Fruit fly (Drosophila melanogaster): ENCODE measurements around the gene Hrb87F.

The Hrb87F gene

DNA sequence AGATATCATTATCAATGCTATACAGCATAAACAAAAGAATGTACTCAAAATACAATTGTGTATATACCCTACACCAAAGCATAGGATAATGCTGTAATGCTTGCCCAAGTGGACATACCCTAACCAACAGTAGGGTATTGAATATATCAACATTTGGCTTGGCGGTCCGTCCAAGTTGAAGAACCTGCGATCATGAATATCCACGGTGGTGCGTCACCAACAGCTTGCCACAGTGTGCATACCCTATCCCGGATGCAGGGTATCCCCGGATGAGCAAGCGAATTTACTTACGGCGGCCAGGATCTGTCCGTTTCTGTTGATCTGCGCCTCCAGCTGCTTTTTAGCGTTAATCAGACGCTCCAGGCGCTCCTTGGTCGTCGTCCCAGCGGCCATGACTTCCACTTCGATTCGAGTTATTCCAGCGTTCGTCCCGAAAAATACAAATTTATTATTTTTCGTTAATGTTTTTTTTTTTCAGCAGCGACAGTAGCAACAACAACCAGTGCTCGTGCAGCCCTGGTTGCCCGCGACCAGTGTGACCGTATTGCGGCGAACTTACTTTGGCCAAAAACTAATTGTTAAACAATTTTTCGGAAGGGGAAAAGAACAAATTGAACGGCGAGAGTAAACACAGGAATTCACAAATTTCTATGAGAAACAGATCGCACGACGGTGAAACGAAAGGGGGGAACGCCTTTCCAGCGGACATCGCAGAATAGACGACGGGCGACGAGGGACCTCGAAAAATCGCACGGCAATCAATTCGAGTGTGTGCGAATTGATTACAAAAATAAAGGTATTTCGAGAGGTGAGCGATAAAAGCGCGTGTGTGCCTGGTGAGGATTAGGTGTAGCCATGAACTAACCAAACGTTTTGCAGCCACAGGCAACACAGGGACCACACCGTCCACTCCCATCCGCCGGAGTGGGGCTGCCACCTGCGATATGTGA lies 16.1 kb upstream of the Hrb87F start, which contains the start of the genes Lkb1 and CG9588 (continued):
- TF ChIP-seq trh (GFP tag; optimal IDR thresholded peaks at IDR 0.05) = peak; percentile 56
- TF ChIP-seq CG17359 (tag; optimal IDR thresholded peaks at IDR 0.05) = peak; percentile 59
- TF ChIP-seq H15 (GFP tag; IDR thresholded peaks at IDR 0.05) = peak; percentile 70
- TF ChIP-seq CHES-1-like (GFP tag; optimal IDR thresholded peaks at IDR 0.05) = peak; percentile 46
- peak; percentile 56 for TF ChIP-seq Gsc (GFP tag; IDR thresholded peaks at IDR 0.05)
- peak; percentile 61 for TF ChIP-seq lab (GFP tag; optimal IDR thresholded peaks at IDR 0.05)
- peak; percentile 70 for TF ChIP-seq gsb (GFP tag; IDR thresholded peaks at IDR 0.05)
- TF ChIP-seq HmgZ (tag; optimal IDR thresholded peaks at IDR 0.05) = no peak
- TF ChIP-seq CG17612 (GFP tag; IDR thresholded peaks at IDR 0.05) = peak; percentile 47; the same call in 1 of the 2 replicates
- TF ChIP-seq gce (GFP tag; IDR thresholded peaks at IDR 0.05) = no peak
- peak; percentile 58 for TF ChIP-seq trem (tag; optimal IDR thresholded peaks at IDR 0.05)
- TF ChIP-seq HLH4C (GFP tag; IDR thresholded peaks at IDR 0.05; ENCODE audit: partially characterized antibody) = no peak
- TF ChIP-seq Dfd (GFP tag; optimal IDR thresholded peaks at IDR 0.05) = no peak
- peak; percentile 42 for TF ChIP-seq pnt (GFP tag; optimal IDR thresholded peaks at IDR 0.05)
- peak; percentile 66 for TF ChIP-seq CG9609 (GFP tag; optimal IDR thresholded peaks at IDR 0.05)
- TF ChIP-seq CG15514 (GFP tag; optimal IDR thresholded peaks at IDR 0.05) = peak; percentile 59
- TF ChIP-seq fd102C (GFP tag; optimal IDR thresholded peaks at IDR 0.05) = no peak
- no peak for TF ChIP-seq scrt (GFP tag; optimal IDR thresholded peaks at IDR 0.05)
- peak; percentile 34 to 46 for TF ChIP-seq bsh (GFP tag; optimal IDR thresholded peaks at IDR 0.05)
- TF ChIP-seq CG7839 (tag; optimal IDR thresholded peaks at IDR 0.05) = peak; percentile 39
- TF ChIP-seq Six4 (GFP tag; optimal IDR thresholded peaks at IDR 0.05) = no peak
- TF ChIP-seq CG11398 (GFP tag; optimal IDR thresholded peaks at IDR 0.05) = no peak
- no peak for TF ChIP-seq da (GFP tag; optimal IDR thresholded peaks at IDR 0.05)
- TF ChIP-seq CG10431 (GFP tag; optimal IDR thresholded peaks at IDR 0.05) = peak; percentile 71
- TF ChIP-seq p53 (GFP tag; optimal IDR thresholded peaks at IDR 0.05) = no peak
- TF ChIP-seq Optix (GFP tag; IDR thresholded peaks at IDR 0.05) = peak; percentile 77
- no peak for TF ChIP-seq yki (optimal IDR thresholded peaks at IDR 0.05)
- peak; percentile 66 for TF ChIP-seq CG9727 (GFP tag; optimal IDR thresholded peaks at IDR 0.05)
- no peak for TF ChIP-seq tll (GFP tag; optimal IDR thresholded peaks at IDR 0.05)
- peak; percentile 75 for TF ChIP-seq CG10366 (GFP tag; IDR thresholded peaks at IDR 0.05)
- TF ChIP-seq unpg (GFP tag; optimal IDR thresholded peaks at IDR 0.05) = peak; percentile 23
- peak; percentile 77 for TF ChIP-seq otp (GFP tag; IDR thresholded peaks at IDR 0.05)
- peak; percentile 35 for TF ChIP-seq slp2 (GFP tag; optimal IDR thresholded peaks at IDR 0.05)
- TF ChIP-seq zen2 (GFP tag; IDR thresholded peaks at IDR 0.05; ENCODE audit: partially characterized antibody) = no peak

DNA sequence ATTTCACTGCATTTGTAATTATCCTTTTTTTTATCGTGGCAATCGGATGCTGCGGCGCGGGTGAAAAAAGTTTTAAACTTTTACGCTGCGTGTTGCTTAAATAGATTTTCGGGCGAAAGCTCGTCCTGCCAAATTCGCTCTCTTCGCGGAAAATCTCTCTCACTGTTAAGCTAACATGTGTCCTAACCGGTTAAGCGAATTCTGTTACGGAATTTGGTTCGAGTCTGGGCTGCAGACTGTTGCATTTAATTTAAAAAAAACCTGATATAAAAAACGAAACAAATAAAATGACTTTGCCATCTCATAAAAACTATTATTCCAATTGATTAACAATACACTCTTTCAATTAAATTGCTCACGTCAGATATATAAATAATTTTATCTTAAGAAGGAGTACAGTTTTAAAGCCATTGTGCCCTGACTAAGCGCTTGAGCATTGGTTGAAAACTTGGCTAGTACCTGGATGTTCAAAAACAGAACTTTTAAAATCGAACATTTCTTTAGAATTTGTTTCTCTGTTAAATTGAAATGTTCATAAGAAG lies 14.2 kb upstream of the Hrb87F start, which contains the start of gene Task6:
TSS of gene Task6 (minus strand) at position 51 of the 542 bp plus-strand sequence.
- peak; percentile 79 for TF ChIP-seq nerfin-1 (tag; optimal IDR thresholded peaks at IDR 0.05)
- no peak for TF ChIP-seq CG11456 (GFP tag; IDR thresholded peaks at IDR 0.05)
- peak; percentile 9 for TF ChIP-seq trem (tag; optimal IDR thresholded peaks at IDR 0.05)
- peak; percentile 6 for TF ChIP-seq CG10267 (tag; optimal IDR thresholded peaks at IDR 0.05)
- TF ChIP-seq scrt (GFP tag; optimal IDR thresholded peaks at IDR 0.05) = peak; percentile 66
- peak; percentile 17 for TF ChIP-seq CG2116 (GFP tag; optimal IDR thresholded peaks at IDR 0.05)
- TF ChIP-seq Tbp (GFP tag; optimal IDR thresholded peaks at IDR 0.05) = peak; percentile 42
- TF ChIP-seq sqz (GFP tag; optimal IDR thresholded peaks at IDR 0.05) = peak; percentile 6
- no peak for TF ChIP-seq CG18262 (tag; optimal IDR thresholded peaks at IDR 0.05)
- TF ChIP-seq CoRest (tag; optimal IDR thresholded peaks at IDR 0.05) = peak; percentile 14
- TF ChIP-seq hkb (optimal IDR thresholded peaks at IDR 0.05) = peak; percentile 27
- no peak for TF ChIP-seq hkb (GFP tag; IDR thresholded peaks at IDR 0.05)
- peak; percentile 75 for TF ChIP-seq sens (GFP tag)
- TF ChIP-seq Usf (GFP tag; optimal IDR thresholded peaks at IDR 0.05) = no peak
- peak; percentile 7 for TF ChIP-seq CG9437 (GFP tag; optimal IDR thresholded peaks at IDR 0.05)
- peak; percentile 39 for TF ChIP-seq nmo (GFP tag; optimal IDR thresholded peaks at IDR 0.05)
- peak; percentile 99 for TF ChIP-seq CG6654 (GFP tag; optimal IDR thresholded peaks at IDR 0.05)
